Fruit fly (Drosophila melanogaster): ENCODE results near the gene hwt.

Gene hwt

DNA sequence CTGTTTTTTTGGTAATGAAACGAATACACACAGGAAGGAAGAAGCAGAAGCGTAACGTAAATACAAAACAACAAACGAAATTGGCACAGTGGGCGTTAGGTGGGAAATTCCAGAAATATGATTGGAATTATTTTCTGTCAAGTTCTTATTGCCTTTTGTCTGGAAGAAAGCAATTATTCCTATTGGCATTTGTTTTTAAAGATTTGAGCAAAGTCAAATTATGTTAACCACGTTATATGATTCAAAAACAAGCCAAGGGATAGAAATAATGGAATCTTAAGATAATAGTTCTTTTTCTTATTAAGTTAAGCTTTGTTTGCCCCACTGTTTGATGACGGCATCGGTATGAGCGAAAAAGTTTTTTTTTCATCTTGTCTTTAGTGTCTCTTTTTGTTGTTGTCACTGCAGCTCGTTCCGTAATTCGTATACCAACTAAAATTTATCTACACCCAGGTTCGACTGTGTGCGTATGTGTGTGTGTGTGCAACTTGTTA, 11.3 kb upstream of the hwt start (continued):
- TF ChIP-seq CG11504 (tag; optimal IDR thresholded peaks at IDR 0.05) = peak; percentile 97
- peak; percentile 92 for TF ChIP-seq chn (GFP tag; optimal IDR thresholded peaks at IDR 0.05)
- peak; percentile 77 for TF ChIP-seq E2f2 (GFP tag; IDR thresholded peaks at IDR 0.05)
- peak; percentile 96 for TF ChIP-seq CG9817 (tag; optimal IDR thresholded peaks at IDR 0.05)
- peak; percentile 72 for TF ChIP-seq ewg (GFP tag; optimal IDR thresholded peaks at IDR 0.05)
- TF ChIP-seq toy (GFP tag; IDR thresholded peaks at IDR 0.05) = peak; percentile 70
- peak; percentile 93 for TF ChIP-seq CG9437 (GFP tag; optimal IDR thresholded peaks at IDR 0.05)
- peak; percentile 89 for TF ChIP-seq B-H1 (GFP tag; IDR thresholded peaks at IDR 0.05)
- peak; percentile 62 for TF ChIP-seq Sry-δ (GFP tag; optimal IDR thresholded peaks at IDR 0.05)
- TF ChIP-seq CG30431 (GFP tag; optimal IDR thresholded peaks at IDR 0.05) = peak; percentile 91
- TF ChIP-seq CG12942 (GFP tag; optimal IDR thresholded peaks at IDR 0.05) = peak; percentile 88
- TF ChIP-seq klu (GFP tag; IDR thresholded peaks at IDR 0.05) = peak; percentile 89
- peak; percentile 96 for TF ChIP-seq CG18619 (GFP tag; optimal IDR thresholded peaks at IDR 0.05)
- TF ChIP-seq CG14710 (tag; optimal IDR thresholded peaks at IDR 0.05) = peak; percentile 83
- TF ChIP-seq hb (GFP tag; IDR thresholded peaks at IDR 0.05; ENCODE audit: partially characterized antibody) = no peak
- TF ChIP-seq rib (GFP tag; IDR thresholded peaks at IDR 0.05) = peak; percentile 76; the same call in 1 of the 2 replicates
- peak; percentile 95 for TF ChIP-seq CG6813 (GFP tag; optimal IDR thresholded peaks at IDR 0.05)
- peak; percentile 95 for TF ChIP-seq esg (GFP tag; conservative IDR thresholded peaks at IDR 0.05)
- peak; percentile 91 for TF ChIP-seq D19B (GFP tag; optimal IDR thresholded peaks at IDR 0.05)
- peak in 1 of 2 experiments; percentile 98 for TF ChIP-seq eve (GFP tag; optimal IDR thresholded peaks at IDR 0.05)
- TF ChIP-seq HHEX (GFP tag; optimal IDR thresholded peaks at IDR 0.05) = peak; percentile 96
- TF ChIP-seq GATAe (GFP tag; conservative IDR thresholded peaks at IDR 0.05) = peak; percentile 64
- peak; percentile 97 for TF ChIP-seq CG17359 (tag; optimal IDR thresholded peaks at IDR 0.05)
- peak; percentile 97 for TF ChIP-seq CG13624 (GFP tag; optimal IDR thresholded peaks at IDR 0.05)
- TF ChIP-seq onecut (GFP tag; IDR thresholded peaks at IDR 0.05) = peak; percentile 84
- peak; percentile 81 for TF ChIP-seq CG5245 (GFP tag; optimal IDR thresholded peaks at IDR 0.05)
- peak; percentile 88 for TF ChIP-seq CG1602 (GFP tag; optimal IDR thresholded peaks at IDR 0.05)
- peak; percentile 64 for TF ChIP-seq CG1024 (GFP tag; IDR thresholded peaks at IDR 0.05)
- peak; percentile 92 for TF ChIP-seq repo (GFP tag; optimal IDR thresholded peaks at IDR 0.05)
- TF ChIP-seq en (GFP tag; optimal IDR thresholded peaks at IDR 0.05) = peak; percentile 94
- peak; percentile 92 for TF ChIP-seq CG8388 (GFP tag; optimal IDR thresholded peaks at IDR 0.05)
- peak; percentile 92 for TF ChIP-seq CG8944 (GFP tag; optimal IDR thresholded peaks at IDR 0.05)
- peak; percentile 91 for TF ChIP-seq CG10979 (tag; optimal IDR thresholded peaks at IDR 0.05)
- TF ChIP-seq CG10431 (GFP tag; optimal IDR thresholded peaks at IDR 0.05) = peak; percentile 62
- TF ChIP-seq CG16779 (GFP tag; IDR thresholded peaks at IDR 0.05) = peak; percentile 84
- peak; percentile 89 for TF ChIP-seq wdn (GFP tag; IDR thresholded peaks at IDR 0.05)
- TF ChIP-seq CG3281 (GFP tag; optimal IDR thresholded peaks at IDR 0.05) = peak; percentile 98
- peak; percentile 99 for TF ChIP-seq Ets65A (GFP tag)
- peak; percentile 28 for TF ChIP-seq ERR (GFP tag; optimal IDR thresholded peaks at IDR 0.05)
- TF ChIP-seq CG6791 (GFP tag; IDR thresholded peaks at IDR 0.05; ENCODE audit: partially characterized antibody) = no peak
- TF ChIP-seq NfI (GFP tag; optimal IDR thresholded peaks at IDR 0.05) = peak; percentile 97
- TF ChIP-seq sisA (GFP tag; IDR thresholded peaks at IDR 0.05) = peak; percentile 92
- no peak for TF ChIP-seq zf30C (GFP tag; optimal IDR thresholded peaks at IDR 0.05)
- peak; percentile 93 for TF ChIP-seq ab (GFP tag; optimal IDR thresholded peaks at IDR 0.05)
- no peak; the same call in 1 of the 2 replicates for TF ChIP-seq amos (GFP tag; IDR thresholded peaks at IDR 0.05; ENCODE audit: partially characterized antibody)
- peak; percentile 93 for TF ChIP-seq pnt (GFP tag; optimal IDR thresholded peaks at IDR 0.05)
- TF ChIP-seq CG10321 (GFP tag; IDR thresholded peaks at IDR 0.05) = peak; percentile 76; the same call in 1 of the 2 replicates
- TF ChIP-seq E2f1 (GFP tag; IDR thresholded peaks at IDR 0.05) = peak; percentile 86
- peak; percentile 93 for TF ChIP-seq CG17829 (tag; optimal IDR thresholded peaks at IDR 0.05)
- TF ChIP-seq dmrt11E (tag; optimal IDR thresholded peaks at IDR 0.05) = peak; percentile 84
- TF ChIP-seq CG12659 (GFP tag; optimal IDR thresholded peaks at IDR 0.05) = peak; percentile 97
